Worm (Caenorhabditis elegans) whole organism, L2 larva: ENCODE measurements around the gene lem-2.

Source experiments
- C34F6.9 ChIP-seq: fragments of 150-350 bp; optimal IDR thresholded peaks from 2 replicates; lab custom pipeline; 2014; ENCODE audit warnings: missing biosample characterization, missing genetic modification characterization
- F13H6.1 ChIP-seq: sonication (generic microtip); optimal IDR thresholded peaks from 2 replicates; lab custom pipeline; 2016; ENCODE audit warnings: missing genetic modification characterization, missing compliant biosample characterization
- Y55F3AM.14 ChIP-seq: fragments of 200-800 bp; sonication (Bioruptor generic); optimal IDR thresholded peaks from 2 replicates; lab custom pipeline; 2018; ENCODE audit warnings: mild to moderate bottlenecking, missing genetic modification characterization, missing compliant biosample characterization
- ZK546.5 ChIP-seq: sonication (generic microtip); optimal IDR thresholded peaks from 2 replicates; lab custom pipeline; 2017; ENCODE audit warnings: missing biosample characterization, missing genetic modification characterization
- alr-1 ChIP-seq: fragments of 150-350 bp; optimal IDR thresholded peaks from 2 replicates; lab custom pipeline; 2014; ENCODE audit warnings: missing biosample characterization, missing genetic modification characterization
- aly-2 ChIP-seq: fragments of 150-350 bp; optimal IDR thresholded peaks from 2 replicates; lab custom pipeline; 2014; ENCODE audit warnings: missing biosample characterization, missing genetic modification characterization
- ceh-16 ChIP-seq: fragments of 150-350 bp; optimal IDR thresholded peaks from 2 replicates; lab custom pipeline; 2014; ENCODE audit warnings: missing biosample characterization, missing genetic modification characterization
- ceh-82 ChIP-seq: fragments of 150-350 bp; optimal IDR thresholded peaks from 2 replicates; lab custom pipeline; 2014; ENCODE audit warnings: missing biosample characterization, missing genetic modification characterization
- dmd-4 ChIP-seq: sonication (generic microtip); optimal IDR thresholded peaks from 2 replicates; lab custom pipeline; 2017; ENCODE audit warnings: missing biosample characterization, missing genetic modification characterization
- egl-27 ChIP-seq: sonication (generic microtip); optimal IDR thresholded peaks from 3 replicates; lab custom pipeline; 2017; ENCODE audit warnings: missing biosample characterization, missing genetic modification reagents, missing genetic modification characterization
- elt-1 ChIP-seq: fragments of 150-350 bp; optimal IDR thresholded peaks from 2 replicates; lab custom pipeline; 2014; ENCODE audit warnings: missing biosample characterization, missing genetic modification characterization
- elt-3 ChIP-seq: sonication (generic microtip); optimal IDR thresholded peaks from 2 replicates; lab custom pipeline; 2017; ENCODE audit warnings: missing biosample characterization, missing genetic modification characterization
- fos-1 ChIP-seq: fragments of 150-350 bp; optimal IDR thresholded peaks from 2 replicates; lab custom pipeline; 2014; ENCODE audit warnings: missing biosample characterization, missing genetic modification characterization
- gmeb-1 ChIP-seq: fragments of 150-350 bp; optimal IDR thresholded peaks from 2 replicates; lab custom pipeline; 2014; ENCODE audit warnings: missing biosample characterization, missing genetic modification characterization
- lin-13 ChIP-seq: fragments of 150-350 bp; optimal IDR thresholded peaks from 2 replicates; lab custom pipeline; 2014; ENCODE audit warnings: missing biosample characterization, missing genetic modification reagents, missing genetic modification characterization
- lin-39 ChIP-seq: fragments of 150-350 bp; optimal IDR thresholded peaks from 2 replicates; lab custom pipeline; 2014; ENCODE audit warnings: missing biosample characterization, missing genetic modification reagents, missing genetic modification characterization
- lsy-2 ChIP-seq, 2 experiments: fragments of 150-350 bp in 1 of 2; sonication (generic microtip) in 1 of 2; optimal IDR thresholded peaks; 2 replicates each; lab custom pipeline; 2014 to 2017; ENCODE audit warnings: missing biosample characterization in 2 of 2, missing genetic modification characterization in 2 of 2
- mbf-1 ChIP-seq: sonication (generic microtip); optimal IDR thresholded peaks from 2 replicates; lab custom pipeline; 2017; ENCODE audit warnings: missing biosample characterization, missing genetic modification characterization
- mdl-1 ChIP-seq, 2 experiments: fragments of 150-350 bp in 1 of 2; sonication (generic microtip) in 1 of 2; optimal IDR thresholded peaks; 2 replicates each; lab custom pipeline; 2017; ENCODE audit warnings: missing biosample characterization in 2 of 2, missing genetic modification characterization in 2 of 2
- nhr-10 ChIP-seq: sonication (generic microtip); optimal IDR thresholded peaks from 2 replicates; lab custom pipeline; 2017; ENCODE audit warnings: missing biosample characterization, missing genetic modification characterization
- nhr-11 ChIP-seq: fragments of 150-350 bp; optimal IDR thresholded peaks from 2 replicates; lab custom pipeline; 2014; ENCODE audit warnings: missing biosample characterization, missing genetic modification characterization
- nhr-25 ChIP-seq: fragments of 150-350 bp; sonication (generic microtip); optimal IDR thresholded peaks from 3 replicates; lab custom pipeline; 2014; ENCODE audit warnings: missing biosample characterization, missing genetic modification characterization
- nhr-6 ChIP-seq: fragments of 150-350 bp; optimal IDR thresholded peaks from 2 replicates; lab custom pipeline; 2014; ENCODE audit warnings: missing biosample characterization, missing genetic modification characterization
- nhr-77 ChIP-seq: fragments of 150-350 bp; optimal IDR thresholded peaks from 2 replicates; lab custom pipeline; 2014; ENCODE audit warnings: missing biosample characterization, missing genetic modification characterization
- peb-1 ChIP-seq: fragments of 150-350 bp; optimal IDR thresholded peaks from 2 replicates; lab custom pipeline; 2014; ENCODE audit warnings: missing biosample characterization, missing genetic modification characterization
- sem-4 ChIP-seq: fragments of 150-350 bp; optimal IDR thresholded peaks from 2 replicates; lab custom pipeline; 2014; ENCODE audit warnings: missing biosample characterization, missing genetic modification reagents, missing genetic modification characterization
- sma-3 ChIP-seq: sonication (generic microtip); optimal IDR thresholded peaks from 2 replicates; lab custom pipeline; 2016; ENCODE audit warnings: missing genetic modification reagents, missing genetic modification characterization, missing compliant biosample characterization
- snpc-4 ChIP-seq: fragments of 150-350 bp; optimal IDR thresholded peaks from 2 replicates; lab custom pipeline; 2014; ENCODE audit warnings: missing biosample characterization, missing genetic modification characterization
- unc-55 ChIP-seq: fragments of 150-350 bp; sonication (generic microtip); optimal IDR thresholded peaks from 3 replicates; lab custom pipeline; 2014; ENCODE audit warnings: missing biosample characterization, missing genetic modification reagents, missing genetic modification characterization
- zag-1 ChIP-seq: fragments of 150-350 bp; optimal IDR thresholded peaks from 2 replicates; lab custom pipeline; 2014; ENCODE audit warnings: missing biosample characterization, missing genetic modification characterization
- ztf-1 ChIP-seq: fragments of 200-800 bp; sonication (Bioruptor generic); conservative IDR thresholded peaks from 2 replicates; pipeline ENCODE4 v1.3.6; 2022; ENCODE audit warnings: missing genetic modification characterization, missing compliant biosample characterization
- ztf-11 ChIP-seq: sonication (generic microtip); optimal IDR thresholded peaks from 2 replicates; lab custom pipeline; 2017; ENCODE audit warnings: missing biosample characterization, missing genetic modification characterization
- ztf-4 ChIP-seq: fragments of 150-350 bp; optimal IDR thresholded peaks from 2 replicates; lab custom pipeline; 2014; ENCODE audit warnings: missing biosample characterization, missing genetic modification characterization

The lem-2 gene

ce11 chrII:14100963-14101362, 37.7 kb downstream of the lem-2 start, which contains the start of gene bkip-1:
TSS of gene bkip-1 (plus strand) at chrII:14101263.
- no peak for TF ChIP-seq ztf-11 (tag; lab: Kevin White, UChicago)
- TF ChIP-seq sma-3 (GFP tag; lab: Kevin White, UChicago): no peak
- no peak for TF ChIP-seq Y55F3AM.14 (GFP tag; lab: Kevin White, UChicago)
- no peak for TF ChIP-seq mdl-1 (tag; optimal IDR thresholded peaks at IDR 0.05; lab: Kevin White, UChicago)
- no peak for TF ChIP-seq zag-1 (tag; lab: Kevin White, UChicago)

ce11 chrII:14102112-14102511, 38.9 kb downstream of the lem-2 start:
- TF ChIP-seq lsy-2 (tag; optimal IDR thresholded peaks at IDR 0.05; lab: Kevin White, UChicago) (peak in 1 of 2 experiments; percentile 11), C34F6.9 (tag; lab: Kevin White, UChicago) (peak; percentile 53), unc-55 (peak; percentile 30), egl-27 (tag; lab: Kevin White, UChicago) (no peak)

- TF ChIP-seq ztf-4 (tag; lab: Kevin White, UChicago) (no peak), lin-13 (no peak), C34F6.9 (tag; lab: Kevin White, UChicago) (no peak), nhr-10 (tag; lab: Kevin White, UChicago) (no peak), gmeb-1 (tag; lab: Kevin White, UChicago) (no peak)
Measured at ce11 chrII:14104470-14104869, 41.2 kb downstream of the lem-2 start, which contains the start of gene gur-4. TSS of gene gur-4 (plus strand) at chrII:14104770.

DNA sequence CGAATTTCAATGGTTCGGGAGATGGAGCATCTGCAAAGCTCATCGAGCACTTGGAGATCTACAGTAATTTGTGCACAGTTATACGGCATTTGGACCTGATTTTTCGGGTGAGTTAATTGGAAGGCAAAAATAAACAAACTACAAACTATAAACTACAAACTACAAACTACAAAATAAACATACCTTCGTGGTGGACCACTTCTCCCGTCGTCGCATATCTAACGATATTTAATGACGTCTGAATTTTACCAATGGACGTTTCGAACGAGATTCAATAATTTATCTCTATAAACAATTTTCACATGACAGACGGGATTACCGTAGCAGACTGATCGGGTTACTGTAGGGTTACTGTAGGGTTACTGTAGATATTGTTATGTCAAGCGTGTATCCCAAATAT, 42.9 kb downstream of the lem-2 start:
- TF ChIP-seq aly-2 (tag; lab: Kevin White, UChicago) (no peak), lsy-2 (tag; optimal IDR thresholded peaks at IDR 0.05; lab: Kevin White, UChicago) (no peak), ZK546.5 (tag; lab: Kevin White, UChicago) (no peak)

DNA sequence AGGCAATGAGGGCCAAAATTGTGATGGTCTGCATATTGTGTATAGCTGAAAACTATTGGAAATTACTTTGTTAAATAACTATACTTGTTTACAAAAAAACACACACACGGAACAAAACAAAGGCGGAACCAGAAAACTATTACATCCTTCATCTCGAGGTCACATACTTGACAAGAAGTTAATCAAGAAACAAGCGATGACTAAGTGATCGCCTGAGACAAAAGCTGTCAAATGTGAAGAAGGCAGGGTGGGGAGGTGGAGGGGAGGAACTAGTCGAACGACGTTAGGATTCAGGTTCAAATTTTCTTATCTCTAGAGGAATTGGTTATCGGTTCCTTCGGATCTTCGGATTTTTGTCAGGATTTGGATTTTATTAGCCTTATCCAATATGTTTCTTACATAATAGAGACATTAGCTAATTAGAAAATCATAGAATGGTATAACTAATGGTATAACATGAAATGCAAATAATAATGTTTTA, 46.0 kb downstream of the lem-2 start, which contains the start of gene cpg-7:
TSS of gene cpg-7 (minus strand) at position 51 of the 481 bp plus-strand sequence.
- TF ChIP-seq nhr-6 (tag; lab: Kevin White, UChicago): no peak
- no peak for TF ChIP-seq Y55F3AM.14 (GFP tag; lab: Kevin White, UChicago)
- TF ChIP-seq F13H6.1 (tag; lab: Kevin White, UChicago): no peak
- no peak for TF ChIP-seq elt-1 (tag; lab: Kevin White, UChicago)
- no peak for TF ChIP-seq egl-27 (tag; lab: Kevin White, UChicago)
- no peak for TF ChIP-seq gmeb-1 (tag; lab: Kevin White, UChicago)
- TF ChIP-seq ceh-16: no peak
- no peak for TF ChIP-seq sma-3 (GFP tag; lab: Kevin White, UChicago)
- no peak for TF ChIP-seq ztf-11 (tag; lab: Kevin White, UChicago)
- no peak for TF ChIP-seq ceh-82 (tag; lab: Kevin White, UChicago)
- no peak for TF ChIP-seq lin-39 (tag; lab: Kevin White, UChicago)
- no peak for TF ChIP-seq elt-3 (tag; lab: Kevin White, UChicago)
- TF ChIP-seq zag-1 (tag; lab: Kevin White, UChicago): no peak
- TF ChIP-seq snpc-4: no peak
- TF ChIP-seq fos-1 (tag; lab: Kevin White, UChicago): no peak
- no peak for TF ChIP-seq mbf-1 (tag; lab: Kevin White, UChicago)
- TF ChIP-seq, all 48 proteins: peak for 0

DNA sequence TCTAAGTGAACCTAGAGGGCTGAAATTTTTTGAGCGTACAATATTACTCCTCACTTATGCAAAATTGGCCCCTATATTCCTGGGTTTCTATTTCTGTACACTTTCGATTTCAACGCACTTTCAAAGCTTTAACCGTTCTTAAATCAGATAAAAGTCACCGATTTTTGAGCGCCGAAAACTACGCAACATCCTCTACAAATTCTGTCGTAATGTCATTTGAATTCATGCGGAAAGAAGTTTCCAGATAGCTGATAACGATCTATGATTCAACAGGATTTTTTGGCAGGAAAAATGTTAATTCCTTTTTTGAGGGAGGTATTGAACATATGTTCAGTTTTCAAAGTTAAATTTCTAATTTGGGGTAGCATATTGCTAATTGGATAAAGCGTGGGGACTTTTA, 49.6 kb downstream of the lem-2 start:
- TF ChIP-seq dmd-4 (tag; lab: Kevin White, UChicago) (no peak), ZK546.5 (tag; lab: Kevin White, UChicago) (no peak), snpc-4 (no peak), sem-4 (no peak), nhr-77 (tag; lab: Kevin White, UChicago) (no peak), alr-1 (tag; lab: Kevin White, UChicago) (no peak), peb-1 (tag; lab: Kevin White, UChicago) (no peak), elt-1 (tag; lab: Kevin White, UChicago) (no peak), ztf-1 (GFP tag; lab: Robert Waterston, UW) (no peak), nhr-25 (no peak), nhr-11 (tag; lab: Kevin White, UChicago) (no peak)
